Worm (Caenorhabditis elegans) whole organism, L1 larva: ENCODE results near the gene Y57G11B.5.

Source experiments
- Y116A8C.19 ChIP-seq: sonication (generic microtip); optimal IDR thresholded peaks from 2 replicates; lab custom pipeline; 2016; ENCODE audit warnings: missing compliant biosample characterization, missing genetic modification characterization, borderline replicate concordance
- aly-2 ChIP-seq: fragments of 150-350 bp; optimal IDR thresholded peaks from 2 replicates; lab custom pipeline; 2014; ENCODE audit warnings: missing biosample characterization, missing genetic modification characterization
- ceh-8 ChIP-seq: fragments of 200-800 bp; sonication (Bioruptor generic); optimal IDR thresholded peaks from 2 replicates; lab custom pipeline; 2018; ENCODE audit warnings: mild to moderate bottlenecking, missing genetic modification characterization, moderate library complexity, missing compliant biosample characterization
- ceh-82 ChIP-seq, 3 experiments: fragments of 150-350 bp in 1 of 3; sonication (generic microtip) in 2 of 3; optimal IDR thresholded peaks; 2 replicates each; lab custom pipeline; 2014 to 2017; ENCODE audit warnings: missing biosample characterization in 3 of 3, missing genetic modification characterization in 3 of 3
- egl-27 ChIP-seq, 2 experiments: fragments of 150-350 bp in 1 of 2; sonication (generic microtip); optimal IDR thresholded peaks; 3 replicates each; lab custom pipeline; 2017 to 2018; ENCODE audit warnings: missing biosample characterization in 2 of 2, missing genetic modification characterization in 2 of 2, missing genetic modification reagents in 2 of 2
- fos-1 ChIP-seq: fragments of 150-350 bp; optimal IDR thresholded peaks from 2 replicates; lab custom pipeline; 2014; ENCODE audit warnings: missing biosample characterization, missing genetic modification characterization
- nhr-11 ChIP-seq: fragments of 150-350 bp; optimal IDR thresholded peaks from 2 replicates; lab custom pipeline; 2014; ENCODE audit warnings: missing biosample characterization, missing genetic modification characterization
- nhr-19 ChIP-seq: fragments of 200-800 bp; sonication (Bioruptor generic); conservative IDR thresholded peaks from 2 replicates; pipeline ENCODE4 v1.3.6; 2022; ENCODE audit warnings: missing genetic modification characterization, missing compliant biosample characterization
- sox-4 ChIP-seq: sonication (generic microtip); optimal IDR thresholded peaks from 2 replicates; lab custom pipeline; 2016; ENCODE audit warnings: missing genetic modification characterization, missing compliant biosample characterization
- unc-62 ChIP-seq: fragments of 150-350 bp; optimal IDR thresholded peaks from 2 replicates; lab custom pipeline; 2014; ENCODE audit warnings: missing biosample characterization, missing genetic modification reagents, missing genetic modification characterization
- ztf-11 ChIP-seq, 2 experiments: sonication (generic microtip); optimal IDR thresholded peaks; 2 replicates each; lab custom pipeline; 2016 to 2017; ENCODE audit warnings: missing genetic modification characterization in 2 of 2, missing biosample characterization in 1 of 2, missing compliant biosample characterization in 1 of 2

DNA sequence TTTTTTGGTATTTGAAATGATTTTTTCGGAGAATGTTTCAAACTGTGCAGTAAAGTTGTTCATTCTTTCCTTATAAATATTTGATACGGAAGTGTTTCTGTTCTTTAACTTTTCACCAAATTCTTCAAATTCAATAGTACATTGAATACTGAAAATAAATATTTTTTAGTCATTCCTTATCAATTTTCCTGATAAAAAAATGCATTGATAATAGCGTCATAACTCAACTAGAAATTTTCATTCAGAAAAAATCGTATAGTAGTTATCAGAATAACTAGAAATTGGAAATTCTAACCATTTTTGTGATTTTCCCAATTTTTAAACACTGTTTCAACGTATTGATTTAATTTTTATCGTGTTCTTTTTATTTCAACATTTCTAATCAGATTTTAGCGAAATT lies 15.4 kb upstream of the Y57G11B.5 start:
- TF ChIP-seq fos-1 (tag; lab: Kevin White, UChicago) (no peak), unc-62 (GFP tag; lab: Kevin White, UChicago) (no peak), Y116A8C.19 (tag; lab: Kevin White, UChicago) (no peak), ceh-82 (tag; optimal IDR thresholded peaks at IDR 0.05; lab: Kevin White, UChicago) (no peak), ztf-11 (tag; optimal IDR thresholded peaks at IDR 0.05; lab: Kevin White, UChicago) (no peak), sox-4 (no peak), aly-2 (tag; lab: Kevin White, UChicago) (no peak), nhr-19 (GFP tag; lab: Robert Waterston, UW) (no peak), ceh-8 (GFP tag; lab: Kevin White, UChicago) (no peak), nhr-11 (tag; lab: Kevin White, UChicago) (no peak), egl-27 (tag; optimal IDR thresholded peaks at IDR 0.05; lab: Kevin White, UChicago) (no peak)
